ENCODE assay signal across 3 fruit fly cellular contexts in the genomic region with DNA sequence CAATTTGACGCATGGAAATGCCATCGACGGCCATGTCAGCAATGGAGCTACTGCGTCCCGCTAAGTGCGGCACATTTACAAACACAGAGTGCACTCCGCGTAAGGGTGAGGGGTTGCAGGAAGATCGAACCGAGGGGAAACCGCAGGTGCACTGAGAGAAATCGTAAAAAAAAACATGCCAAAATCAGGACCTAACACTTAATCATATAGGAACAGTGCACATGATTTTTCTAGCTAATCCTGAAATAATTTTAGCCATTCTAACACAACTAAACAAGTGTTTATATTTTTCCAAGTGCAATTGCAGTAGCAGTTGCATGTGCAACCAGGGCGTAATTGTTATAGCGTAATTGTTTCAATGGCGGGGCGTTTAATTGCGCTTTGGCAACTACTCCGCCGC.
TF ChIP-seq lines count a peak whose summit lies in the region.

No protein-coding gene starts in this region.

- no peak for TF ChIP-seq CTCF in whole organism, embryonic (GFP tag; optimal IDR thresholded peaks at IDR 0.05; lab: Kevin White, UChicago)

TF ChIP-seq in whole organism, embryonic, 481 proteins besides CTCF, POLR2A, EP300 and RAD21:
- no peak for TF ChIP-seq hbn (GFP tag; IDR thresholded peaks at IDR 0.05; lab: Robert Waterston, UW; ENCODE audit: partially characterized antibody)
- peak; percentile 71 for TF ChIP-seq Drgx (GFP tag; IDR thresholded peaks at IDR 0.05; lab: Robert Waterston, UW)

TF ChIP-seq in whole organism, prepupa, 60 proteins besides CTCF, POLR2A, EP300 and RAD21 (continues in another document):
- TF ChIP-seq Sox14 (GFP tag; optimal IDR thresholded peaks at IDR 0.05; lab: Kevin White, UChicago) (peak; percentile 48), Sox102F (GFP tag; optimal IDR thresholded peaks at IDR 0.05; lab: Kevin White, UChicago) (no peak), CG6808 (GFP tag; optimal IDR thresholded peaks at IDR 0.05; lab: Kevin White, UChicago) (no peak), Ets21C (GFP tag; optimal IDR thresholded peaks at IDR 0.05; lab: Kevin White, UChicago) (no peak), CG8119 (GFP tag; IDR thresholded peaks at IDR 0.05; lab: Robert Waterston, UW) (peak; percentile 68), CG11762 (GFP tag; optimal IDR thresholded peaks at IDR 0.05; lab: Kevin White, UChicago; ENCODE audit: insufficient read depth) (peak; percentile 9), esn (GFP tag; optimal IDR thresholded peaks at IDR 0.05; lab: Kevin White, UChicago) (no peak), svp (GFP tag; lab: Kevin White, UChicago) (peak; percentile 65), CG11294 (GFP tag; IDR thresholded peaks at IDR 0.05; lab: Robert Waterston, UW) (no peak), CG16779 (tag; optimal IDR thresholded peaks at IDR 0.05; lab: Kevin White, UChicago) (no peak), ss (GFP tag; optimal IDR thresholded peaks at IDR 0.05; lab: Kevin White, UChicago) (peak in 1 of 2 experiments; percentile 51), Ets96B (tag; optimal IDR thresholded peaks at IDR 0.05; lab: Kevin White, UChicago) (peak; percentile 4), lz (GFP tag; optimal IDR thresholded peaks at IDR 0.05; lab: Kevin White, UChicago) (peak; percentile 11), CG6276 (GFP tag; optimal IDR thresholded peaks at IDR 0.05; lab: Kevin White, UChicago) (peak; percentile 48), CG34406 (GFP tag; optimal IDR thresholded peaks at IDR 0.05; lab: Kevin White, UChicago) (no peak), fkh (GFP tag; optimal IDR thresholded peaks at IDR 0.05; lab: Kevin White, UChicago) (no peak), CG32006 (GFP tag; optimal IDR thresholded peaks at IDR 0.05; lab: Kevin White, UChicago) (peak; percentile 72), CG3919 (GFP tag; optimal IDR thresholded peaks at IDR 0.05; lab: Kevin White, UChicago) (peak; percentile 61), salr (GFP tag; optimal IDR thresholded peaks at IDR 0.05; lab: Kevin White, UChicago) (peak in 1 of 2 experiments; percentile 25), CG7368 (GFP tag; optimal IDR thresholded peaks at IDR 0.05; lab: Kevin White, UChicago) (peak; percentile 35), CG10669 (GFP tag; optimal IDR thresholded peaks at IDR 0.05; lab: Kevin White, UChicago) (peak; percentile 49), topi (GFP tag; optimal IDR thresholded peaks at IDR 0.05; lab: Kevin White, UChicago) (peak; percentile 20), achi (GFP tag; optimal IDR thresholded peaks at IDR 0.05; lab: Kevin White, UChicago) (peak; percentile 56), eg (GFP tag; IDR thresholded peaks at IDR 0.05; lab: Robert Waterston, UW) (peak; percentile 68; the same call in 2 of the 3 replicates), CG8319 (GFP tag; optimal IDR thresholded peaks at IDR 0.05; lab: Kevin White, UChicago) (peak; percentile 3), dac (GFP tag; optimal IDR thresholded peaks at IDR 0.05; lab: Kevin White, UChicago) (peak; percentile 27), CG6792 (GFP tag; optimal IDR thresholded peaks at IDR 0.05; lab: Kevin White, UChicago) (peak; percentile 6), Sox15 (GFP tag; optimal IDR thresholded peaks at IDR 0.05; lab: Kevin White, UChicago) (no peak), OdsH (GFP tag; optimal IDR thresholded peaks at IDR 0.05; lab: Kevin White, UChicago) (peak; percentile 55), Lpt (GFP tag; optimal IDR thresholded peaks at IDR 0.05; lab: Kevin White, UChicago) (peak; percentile 38), Eip78C (GFP tag; lab: Kevin White, UChicago) (peak; percentile 81), dsx (GFP tag; optimal IDR thresholded peaks at IDR 0.05; lab: Kevin White, UChicago; ENCODE audit: poor library complexity, severe bottlenecking) (no peak), CG31627 (GFP tag; optimal IDR thresholded peaks at IDR 0.05; lab: Kevin White, UChicago) (no peak), CG4318 (GFP tag; optimal IDR thresholded peaks at IDR 0.05; lab: Kevin White, UChicago) (peak; percentile 41), CG15336 (GFP tag; IDR thresholded peaks at IDR 0.05; lab: Robert Waterston, UW) (peak; percentile 66), fd59A (GFP tag; optimal IDR thresholded peaks at IDR 0.05; lab: Kevin White, UChicago) (no peak), cyc (GFP tag; optimal IDR thresholded peaks at IDR 0.05; lab: Kevin White, UChicago) (no peak), acj6 (GFP tag; optimal IDR thresholded peaks at IDR 0.05; lab: Kevin White, UChicago) (peak; percentile 45), Hr38 (GFP tag; optimal IDR thresholded peaks at IDR 0.05; lab: Kevin White, UChicago) (no peak), Met (GFP tag; optimal IDR thresholded peaks at IDR 0.05; lab: Kevin White, UChicago) (peak; percentile 9), CG1621 (tag; optimal IDR thresholded peaks at IDR 0.05; lab: Kevin White, UChicago) (no peak), Hr39 (GFP tag; optimal IDR thresholded peaks at IDR 0.05; lab: Kevin White, UChicago) (no peak)

TF ChIP-seq in whole organism, pupa, 21 proteins besides CTCF, POLR2A, EP300 and RAD21:
- peak; percentile 39 for TF ChIP-seq Pif1A (GFP tag; optimal IDR thresholded peaks at IDR 0.05; lab: Kevin White, UChicago)
- TF ChIP-seq CG15710 (tag; optimal IDR thresholded peaks at IDR 0.05; lab: Kevin White, UChicago) = no peak
- TF ChIP-seq CG8301 (tag; optimal IDR thresholded peaks at IDR 0.05; lab: Kevin White, UChicago) = peak; percentile 60
- peak; percentile 24 for TF ChIP-seq CG9948 (tag; optimal IDR thresholded peaks at IDR 0.05; lab: Kevin White, UChicago)
- peak; percentile 43 for TF ChIP-seq CG17806 (tag; optimal IDR thresholded peaks at IDR 0.05; lab: Kevin White, UChicago)
- 0 out of 2 replicates have a peak, but pooled peaks have one; percentile 25 for TF ChIP-seq CG12605 (GFP tag; IDR thresholded peaks at IDR 0.05; lab: Robert Waterston, UW)
- peak; percentile 76 for TF ChIP-seq CG4496 (GFP tag; IDR thresholded peaks at IDR 0.05; lab: Robert Waterston, UW)
- TF ChIP-seq CG13204 (GFP tag; optimal IDR thresholded peaks at IDR 0.05; lab: Kevin White, UChicago) = no peak
- no peak for TF ChIP-seq CG34367 (tag; optimal IDR thresholded peaks at IDR 0.05; lab: Kevin White, UChicago)
- peak; percentile 62; the same call in 1 of the 2 replicates for TF ChIP-seq Ets98B (GFP tag; IDR thresholded peaks at IDR 0.05; lab: Robert Waterston, UW)
- peak; percentile 71 for TF ChIP-seq CG14655 (GFP tag; optimal IDR thresholded peaks at IDR 0.05; lab: Kevin White, UChicago)
- TF ChIP-seq CG32121 (GFP tag; IDR thresholded peaks at IDR 0.05; lab: Robert Waterston, UW) = peak; percentile 48; the same call in 1 of the 2 replicates
- peak; percentile 75 for TF ChIP-seq fd96Ca (GFP tag; IDR thresholded peaks at IDR 0.05; lab: Robert Waterston, UW)
TF ChIP-seq in whole organism, pupa: peak in this region for 10.
